Fruit fly (Drosophila melanogaster) whole organism, embryonic: ENCODE data around the gene CG15594.

ENCODE experiments used
- Atf-2 ChIP-seq: fragments of 200-800 bp; sonication (Bioruptor generic); optimal IDR thresholded peaks from 2 replicates; lab custom pipeline; 2016; ENCODE audit warnings: missing biosample characterization, missing genetic modification characterization
- Atf6 ChIP-seq: fragments of 200-800 bp; sonication (Bioruptor generic); IDR thresholded peaks from 2 replicates; pipeline ENCODE4 v1.3.6; 2022; ENCODE audit warnings: missing biosample characterization, missing genetic modification characterization
- Blimp-1 ChIP-seq: fragments of 200-800 bp; sonication (Bioruptor generic); optimal IDR thresholded peaks from 3 replicates; lab custom pipeline; 2018; ENCODE audit warnings: missing biosample characterization, missing genetic modification characterization, mild to moderate bottlenecking, moderate library complexity, missing genetic modification reagents
- CG10979 ChIP-seq: fragments of 200-800 bp; sonication (Bioruptor generic); optimal IDR thresholded peaks from 2 replicates; lab custom pipeline; 2018; ENCODE audit warnings: missing biosample characterization, mild to moderate bottlenecking, missing genetic modification characterization, moderate library complexity
- CG11093 ChIP-seq: fragments of 200-800 bp; sonication (Bioruptor generic); IDR thresholded peaks from 3 replicates; pipeline ENCODE4 v1.3.6; 2022; ENCODE audit warnings: missing biosample characterization, missing genetic modification characterization
- CG18599 ChIP-seq: fragments of 200-800 bp; sonication (Bioruptor generic); optimal IDR thresholded peaks from 3 replicates; lab custom pipeline; 2017; ENCODE audit warnings: missing biosample characterization, missing genetic modification characterization, mild to moderate bottlenecking, moderate library complexity, missing genetic modification reagents
- CG2199 ChIP-seq: fragments of 200-800 bp; sonication (Bioruptor generic); IDR thresholded peaks from 3 replicates; pipeline ENCODE4 v1.3.6; 2022; ENCODE audit warnings: missing biosample characterization, missing genetic modification characterization
- CG2678 ChIP-seq: fragments of 200-800 bp; sonication (Bioruptor generic); optimal IDR thresholded peaks from 3 replicates; lab custom pipeline; 2019; ENCODE audit warnings: missing biosample characterization, mild to moderate bottlenecking, missing genetic modification characterization, moderate library complexity
- CG33213 ChIP-seq: fragments of 200-800 bp; sonication (Bioruptor generic); optimal IDR thresholded peaks from 3 replicates; lab custom pipeline; 2016; ENCODE audit warnings: missing biosample characterization, missing genetic modification characterization
- CG34376 ChIP-seq: fragments of 200-800 bp; sonication (Bioruptor generic); optimal IDR thresholded peaks from 2 replicates; lab custom pipeline; 2018; ENCODE audit warnings: missing biosample characterization, mild to moderate bottlenecking, missing genetic modification characterization
- CG5180 ChIP-seq: fragments of 200-800 bp; sonication (Bioruptor generic); optimal IDR thresholded peaks from 3 replicates; lab custom pipeline; 2017; ENCODE audit warnings: missing biosample characterization, missing genetic modification characterization, mild to moderate bottlenecking, moderate library complexity, missing genetic modification reagents
- CG6254 ChIP-seq: fragments of 200-800 bp; sonication (Bioruptor generic); optimal IDR thresholded peaks from 3 replicates; lab custom pipeline; 2017; ENCODE audit warnings: mild to moderate bottlenecking, missing biosample characterization, missing genetic modification reagents, missing genetic modification characterization
- CG7987 ChIP-seq: fragments of 200-800 bp; sonication (Bioruptor generic); optimal IDR thresholded peaks from 2 replicates; lab custom pipeline; 2018; ENCODE audit warnings: missing biosample characterization, mild to moderate bottlenecking, missing genetic modification characterization, moderate library complexity
- CTCF ChIP-seq: fragments of 200-800 bp; sonication (Bioruptor generic); optimal IDR thresholded peaks from 2 replicates; lab custom pipeline; 2017; ENCODE audit warnings: missing biosample characterization, mild to moderate bottlenecking, missing genetic modification characterization, moderate library complexity
- Dref ChIP-seq: fragments of 200-800 bp; sonication (Bioruptor generic); IDR thresholded peaks from 2 replicates; pipeline ENCODE4 v1.3.6; 2022; ENCODE audit warnings: missing biosample characterization, missing genetic modification characterization
- Hr39 ChIP-seq: fragments of >200 bp; optimal IDR thresholded peaks from 2 replicates; lab custom pipeline; 2017
- Hr78 ChIP-seq, 2 experiments: fragments of 200-800 bp in 1 of 2; fragments of >200 bp in 1 of 2; sonication (Bioruptor generic) in 1 of 2; optimal IDR thresholded peaks; 2 replicates each; lab custom pipeline; 2017 to 2019; ENCODE audit warnings: missing biosample characterization in 2 of 2, missing genetic modification characterization in 2 of 2, mild to moderate bottlenecking in 1 of 2, moderate library complexity in 1 of 2
- Jarid2 ChIP-seq: fragments of 200-800 bp; sonication (Bioruptor generic); optimal IDR thresholded peaks from 3 replicates; lab custom pipeline; 2017; ENCODE audit warnings: mild to moderate bottlenecking, missing biosample characterization, missing genetic modification reagents, missing genetic modification characterization
- Med ChIP-seq: fragments of 200-800 bp; sonication (Bioruptor generic); peaks from one replicate; lab custom pipeline; 2016; ENCODE audit warnings: missing biosample characterization, missing genetic modification characterization, mild to moderate bottlenecking, inconsistent platforms, moderate library complexity
- Trl ChIP-seq, 3 experiments: fragments of >200 bp in 2 of 3; fragments of 200-800 bp in 1 of 3; sonication (Bioruptor generic) in 1 of 3; optimal IDR thresholded peaks; 2 replicates in 1 of 3; 3 replicates in 2 of 3; lab custom pipeline; 2016 to 2017; ENCODE audit warnings: missing biosample characterization in 1 of 3, missing genetic modification characterization in 1 of 3
- Xrp1 ChIP-seq: fragments of 200-800 bp; sonication (Bioruptor generic); IDR thresholded peaks from 2 replicates; pipeline ENCODE4 v1.3.6; 2022; ENCODE audit warnings: missing biosample characterization, missing genetic modification characterization
- cad ChIP-seq: fragments of >200 bp; optimal IDR thresholded peaks from 2 replicates; lab custom pipeline; 2017; ENCODE audit warnings: missing biosample characterization, missing genetic modification characterization
- chinmo ChIP-seq: fragments of 200-800 bp; sonication (Bioruptor generic); IDR thresholded peaks from 4 replicates; pipeline ENCODE4 v1.3.6; 2022; ENCODE audit warnings: missing biosample characterization, missing genetic modification characterization; ENCODE audit not compliant: partially characterized antibody
- ci ChIP-seq: fragments of 200-800 bp; sonication (Bioruptor generic); IDR thresholded peaks from 3 replicates; pipeline ENCODE4 v1.3.6; 2022; ENCODE audit warnings: missing biosample characterization, missing genetic modification characterization
- cwo ChIP-seq: fragments of 200-800 bp; sonication (Bioruptor generic); optimal IDR thresholded peaks from 3 replicates; lab custom pipeline; 2017; ENCODE audit warnings: missing biosample characterization, missing genetic modification characterization, mild to moderate bottlenecking, moderate library complexity, missing genetic modification reagents
- eve ChIP-seq, 2 experiments: fragments of >200 bp; optimal IDR thresholded peaks; 2 replicates each; lab custom pipeline; 2017; ENCODE audit warnings: missing biosample characterization in 2 of 2, missing genetic modification characterization in 2 of 2
- ken ChIP-seq: fragments of 200-800 bp; sonication (Bioruptor generic); IDR thresholded peaks from 3 replicates; pipeline ENCODE4 v1.3.6; 2022; ENCODE audit warnings: missing biosample characterization, missing genetic modification characterization
- kni ChIP-seq: fragments of 200-800 bp; sonication (Bioruptor generic); optimal IDR thresholded peaks from 3 replicates; lab custom pipeline; 2017; ENCODE audit warnings: mild to moderate bottlenecking, missing biosample characterization, missing genetic modification reagents, missing genetic modification characterization
- pan ChIP-seq, 4 experiments: fragments of >200 bp in 3 of 4; fragments of 200-800 bp in 1 of 4; sonication (Bioruptor generic) in 1 of 4; optimal IDR thresholded peaks in 3 of 4; IDR thresholded peaks in 1 of 4; 2 replicates each; pipeline versions ENCODE4 v1.3.6 to Lab custom; 2017 to 2022; ENCODE audit warnings: missing biosample characterization in 2 of 4, missing genetic modification characterization in 2 of 4, mixed read lengths in 1 of 4
- pfk ChIP-seq: fragments of 200-800 bp; sonication (Bioruptor generic); optimal IDR thresholded peaks from 2 replicates; lab custom pipeline; 2018; ENCODE audit warnings: missing biosample characterization, mild to moderate bottlenecking, missing genetic modification characterization, moderate library complexity
- tll ChIP-seq, 2 experiments: fragments of 200-800 bp in 1 of 2; fragments of >200 bp in 1 of 2; sonication (Bioruptor generic) in 1 of 2; optimal IDR thresholded peaks; 2 replicates each; lab custom pipeline; 2017 to 2019; ENCODE audit warnings: missing biosample characterization in 2 of 2, missing genetic modification characterization in 2 of 2, mild to moderate bottlenecking in 1 of 2, moderate library complexity in 1 of 2
- vvl ChIP-seq: fragments of 200-800 bp; sonication (Bioruptor generic); IDR thresholded peaks from 2 replicates; pipeline ENCODE4 v1.3.6; 2022; ENCODE audit warnings: missing biosample characterization, missing genetic modification characterization
- zfh2 ChIP-seq: fragments of 200-800 bp; sonication (Bioruptor generic); optimal IDR thresholded peaks from 2 replicates; lab custom pipeline; 2016; ENCODE audit warnings: missing biosample characterization, missing genetic modification characterization

The CG15594 gene

DNA sequence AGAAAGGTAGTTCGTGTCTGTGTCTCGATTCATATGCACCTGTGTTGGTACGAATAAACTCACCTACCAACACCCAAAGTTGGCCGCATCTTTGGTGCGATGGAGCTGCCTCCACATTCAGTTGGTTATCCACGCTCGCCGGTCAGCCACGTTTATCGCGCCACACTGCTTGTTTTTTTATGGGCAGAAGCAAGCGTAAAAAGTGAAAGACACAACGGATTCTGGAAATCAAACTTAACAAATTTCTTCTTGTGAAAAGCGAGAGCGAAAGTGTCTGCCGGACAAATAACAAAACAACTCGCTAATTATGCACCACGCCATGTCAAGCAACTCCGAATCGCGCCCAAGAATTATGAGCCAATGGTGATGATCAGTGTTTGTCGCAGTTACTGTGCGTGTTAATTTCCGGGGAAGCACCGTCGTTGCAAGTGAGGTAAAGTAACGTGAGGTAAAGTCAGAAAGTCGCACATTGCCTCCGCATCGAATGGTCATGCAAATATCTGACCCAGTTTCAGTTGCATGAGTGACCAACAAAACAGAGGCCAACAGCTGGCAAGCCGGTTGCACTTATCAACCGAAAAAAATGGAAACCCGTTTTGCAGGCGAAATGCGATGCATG is 24.2 kb downstream of the CG15594 start, which contains the start of gene Osi17:
Osi17 (plus strand) TSS at position 132 of the 619 bp plus-strand sequence.
- TF ChIP-seq Jarid2 (GFP tag; lab: Kevin White, UChicago) (peak; percentile 22), CG11093 (GFP tag; lab: Robert Waterston, UW) (0 out of 3 replicates have a peak, but pooled peaks have one; percentile 11), ken (GFP tag; lab: Robert Waterston, UW) (0 out of 3 replicates have a peak, but pooled peaks have one; percentile 26), Blimp-1 (GFP tag; lab: Kevin White, UChicago) (peak; percentile 99), CG33213 (no peak), CG2199 (GFP tag; lab: Robert Waterston, UW) (0 out of 3 replicates have a peak, but pooled peaks have one; percentile 61), CG34376 (GFP tag; lab: Kevin White, UChicago) (no peak)

DNA sequence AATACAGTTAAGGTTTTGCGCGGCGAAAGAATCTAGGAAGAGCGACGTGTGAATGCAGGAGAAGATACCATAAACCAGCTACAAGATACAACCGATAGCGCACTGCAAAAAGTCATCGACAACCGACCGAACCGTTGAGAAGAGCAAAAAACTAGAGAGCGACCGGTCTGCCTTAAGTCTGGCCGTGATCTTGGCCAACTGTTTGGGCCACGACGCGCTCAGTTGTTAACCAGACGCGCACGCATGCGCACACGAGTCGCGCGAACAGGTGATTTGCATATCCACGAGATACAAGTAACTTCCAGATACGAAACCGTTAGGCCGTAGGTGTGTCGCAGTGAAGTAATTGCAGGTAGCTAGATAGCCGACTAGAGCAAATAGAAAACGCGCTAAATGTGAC is 27.5 kb downstream of the CG15594 start:
- TF ChIP-seq pfk (GFP tag; lab: Kevin White, UChicago) (no peak), Atf-2 (GFP tag; lab: Kevin White, UChicago) (no peak), Xrp1 (GFP tag; lab: Robert Waterston, UW) (no peak), eve (GFP tag; optimal IDR thresholded peaks at IDR 0.05; lab: Kevin White, UChicago) (no peak), tll (GFP tag; optimal IDR thresholded peaks at IDR 0.05; lab: Kevin White, UChicago) (peak in 1 of 2 experiments; percentile 22), CG7987 (GFP tag; lab: Kevin White, UChicago) (no peak), CG10979 (tag; lab: Kevin White, UChicago) (no peak), CG2678 (tag; lab: Kevin White, UChicago) (no peak), Dref (GFP tag; lab: Robert Waterston, UW) (0 out of 2 replicates have a peak, but pooled peaks have one; percentile 24), Trl (optimal IDR thresholded peaks at IDR 0.05; lab: Kevin White, UChicago) (peak; percentile 13 to 14), Trl (GFP tag; optimal IDR thresholded peaks at IDR 0.05; lab: Kevin White, UChicago) (no peak), vvl (peak; percentile 68), cwo (peak; percentile 8), CG18599 (GFP tag; lab: Kevin White, UChicago) (no peak), Hr39 (lab: Kevin White, UChicago) (peak; percentile 98), ci (GFP tag; lab: Robert Waterston, UW) (peak; percentile 52; the same call in 2 of the 3 replicates), zfh2 (GFP tag; lab: Kevin White, UChicago) (no peak), Blimp-1 (GFP tag; lab: Kevin White, UChicago) (peak; percentile 42), kni (GFP tag; lab: Kevin White, UChicago) (peak; percentile 5), cad (GFP tag; lab: Kevin White, UChicago) (no peak), pan (optimal IDR thresholded peaks at IDR 0.05; lab: Kevin White, UChicago) (no peak), pan (GFP tag; optimal IDR thresholded peaks at IDR 0.05 in 1 of 2, IDR thresholded peaks at IDR 0.05 in 1 of 2) (peak in 1 of 2 experiments; percentile 31), CG5180 (GFP tag; lab: Kevin White, UChicago) (no peak), CTCF (no peak), chinmo (GFP tag; lab: Robert Waterston, UW) (0 out of 4 replicates have a peak, but pooled peaks have one; percentile 28)
- TF ChIP-seq, all 482 proteins: peak for 11

DNA sequence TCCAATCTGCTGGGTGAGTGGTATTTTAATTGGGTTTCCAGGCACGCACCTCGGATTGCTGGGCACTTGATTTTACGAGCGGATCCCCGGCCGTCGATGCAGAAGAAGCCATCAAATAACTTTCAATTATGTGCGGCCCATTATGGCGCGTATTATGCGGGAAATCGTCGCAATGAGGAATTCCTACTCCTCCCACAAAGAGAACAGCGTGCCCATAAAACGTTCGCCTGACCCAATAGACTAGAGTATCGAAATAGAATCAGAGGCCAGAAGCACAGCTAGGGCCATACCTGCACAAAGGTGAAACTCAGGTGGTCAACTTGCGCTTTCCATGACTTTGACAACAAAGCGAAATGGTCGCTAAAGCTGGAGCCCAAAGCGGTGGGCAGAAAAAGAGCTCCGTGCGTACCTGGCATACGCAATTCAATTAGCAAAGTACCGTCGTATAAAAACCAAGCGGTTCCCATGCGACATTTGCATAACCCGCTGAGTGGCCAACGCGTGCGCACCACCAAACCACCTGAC is 42.3 kb downstream of the CG15594 start, which contains the start of gene Osi18:
Osi18 (plus strand) TSS at position 475 of the 525 bp plus-strand sequence.
- TF ChIP-seq vvl: 0 out of 2 replicates have a peak, but pooled peaks have one; percentile 13
- TF ChIP-seq kni (GFP tag; lab: Kevin White, UChicago): peak; percentile 71
- TF ChIP-seq Atf6: no peak
- peak; percentile 48 for TF ChIP-seq Med (GFP tag; lab: Kevin White, UChicago)
- TF ChIP-seq Hr78 (GFP tag; optimal IDR thresholded peaks at IDR 0.05; lab: Kevin White, UChicago): peak in 1 of 2 experiments; percentile 38
- TF ChIP-seq Blimp-1 (GFP tag; lab: Kevin White, UChicago): peak; percentile 69
- TF ChIP-seq CG6254 (GFP tag; lab: Kevin White, UChicago): no peak
